Worm (Caenorhabditis elegans) whole organism, late embryonic: ENCODE data around the gene gly-5.

Experiments used
- C08G9.2 ChIP-seq: sonication (generic microtip); optimal IDR thresholded peaks from 2 replicates; lab custom pipeline; 2016; ENCODE audit warnings: mild to moderate bottlenecking, missing genetic modification characterization, moderate library complexity, missing compliant biosample characterization
- T23F11.4 ChIP-seq: fragments of 200-800 bp; sonication (Bioruptor generic); optimal IDR thresholded peaks from 2 replicates; lab custom pipeline; 2018; ENCODE audit warnings: mild to moderate bottlenecking, missing genetic modification characterization, missing compliant biosample characterization
- Y22D7AL.16 ChIP-seq: sonication (generic microtip); optimal IDR thresholded peaks from 2 replicates; lab custom pipeline; 2016; ENCODE audit warnings: missing genetic modification characterization, missing compliant biosample characterization
- ceh-14 ChIP-seq: sonication (generic microtip); optimal IDR thresholded peaks from 2 replicates; lab custom pipeline; 2016; ENCODE audit warnings: missing genotype, missing genetic modification characterization, missing compliant biosample characterization
- ceh-18 ChIP-seq: sonication (generic microtip); optimal IDR thresholded peaks from 2 replicates; lab custom pipeline; 2016; ENCODE audit warnings: missing genetic modification characterization, missing compliant biosample characterization
- ceh-24 ChIP-seq: sonication (generic microtip); optimal IDR thresholded peaks from 2 replicates; lab custom pipeline; 2016; ENCODE audit warnings: mild to moderate bottlenecking, missing genetic modification characterization, missing compliant biosample characterization
- ceh-31 ChIP-seq: sonication (generic microtip); optimal IDR thresholded peaks from 2 replicates; lab custom pipeline; 2016; ENCODE audit warnings: missing genetic modification characterization, missing compliant biosample characterization
- ceh-48 ChIP-seq: sonication (generic microtip); optimal IDR thresholded peaks from 2 replicates; lab custom pipeline; 2016; ENCODE audit warnings: missing genetic modification characterization, inconsistent platforms, missing compliant biosample characterization
- che-1 ChIP-seq: sonication (generic microtip); optimal IDR thresholded peaks from 2 replicates; lab custom pipeline; 2016; ENCODE audit warnings: mild to moderate bottlenecking, missing genetic modification characterization, missing compliant biosample characterization
- dve-1 ChIP-seq: sonication (generic microtip); optimal IDR thresholded peaks from 2 replicates; lab custom pipeline; 2017; ENCODE audit warnings: antibody characterized with exemption, mild to moderate bottlenecking, missing genetic modification characterization, missing compliant biosample characterization
- elt-4 ChIP-seq: sonication (generic microtip); optimal IDR thresholded peaks from 2 replicates; lab custom pipeline; 2016; ENCODE audit warnings: missing genetic modification characterization, missing compliant biosample characterization
- eyg-1 ChIP-seq: sonication (generic microtip); optimal IDR thresholded peaks from 2 replicates; lab custom pipeline; 2016; ENCODE audit warnings: missing genotype, missing genetic modification characterization, missing compliant biosample characterization
- fax-1 ChIP-seq: sonication (generic microtip); optimal IDR thresholded peaks from 2 replicates; lab custom pipeline; 2016; ENCODE audit warnings: missing genotype, missing genetic modification characterization, missing compliant biosample characterization
- gmeb-2 ChIP-seq: sonication (generic microtip); optimal IDR thresholded peaks from 2 replicates; lab custom pipeline; 2016; ENCODE audit warnings: missing genetic modification characterization, inconsistent platforms, missing compliant biosample characterization
- hlh-13 ChIP-seq: fragments of 200-800 bp; sonication (Bioruptor generic); optimal IDR thresholded peaks from 2 replicates; lab custom pipeline; 2018; ENCODE audit warnings: mild to moderate bottlenecking, missing genetic modification characterization, missing compliant biosample characterization
- hlh-30 ChIP-seq: sonication (generic microtip); optimal IDR thresholded peaks from 2 replicates; lab custom pipeline; 2017; ENCODE audit warnings: antibody characterized with exemption, missing genetic modification characterization, missing compliant biosample characterization; ENCODE audit not compliant: insufficient read depth
- lin-11 ChIP-seq: fragments of 200-800 bp; sonication (Bioruptor generic); optimal IDR thresholded peaks from 2 replicates; lab custom pipeline; 2018; ENCODE audit warnings: mild to moderate bottlenecking, missing genetic modification characterization, missing compliant biosample characterization
- madf-2 ChIP-seq: sonication (generic microtip); optimal IDR thresholded peaks from 2 replicates; lab custom pipeline; 2017; ENCODE audit warnings: missing genetic modification characterization, missing compliant biosample characterization
- nfya-1 ChIP-seq: sonication (generic microtip); optimal IDR thresholded peaks from 2 replicates; lab custom pipeline; 2017; ENCODE audit warnings: missing genetic modification characterization, mild to moderate bottlenecking, missing compliant biosample characterization, antibody characterized with exemption, moderate library complexity
- nhr-232 ChIP-seq: sonication (generic microtip); optimal IDR thresholded peaks from 2 replicates; lab custom pipeline; 2016; ENCODE audit warnings: missing genetic modification characterization, missing compliant biosample characterization
- pat-9 ChIP-seq: fragments of 200-800 bp; sonication (Bioruptor generic); optimal IDR thresholded peaks from 2 replicates; lab custom pipeline; 2018; ENCODE audit warnings: mild to moderate bottlenecking, missing genetic modification characterization, moderate library complexity, missing compliant biosample characterization
- pax-1 ChIP-seq: fragments of 150-350 bp; optimal IDR thresholded peaks from 2 replicates; lab custom pipeline; 2014; ENCODE audit warnings: missing biosample characterization, missing genetic modification characterization
- pqm-1 ChIP-seq: sonication (generic microtip); optimal IDR thresholded peaks from 2 replicates; lab custom pipeline; 2016; ENCODE audit warnings: missing genetic modification characterization, missing compliant biosample characterization
- pros-1 ChIP-seq: fragments of 150-350 bp; optimal IDR thresholded peaks from 2 replicates; lab custom pipeline; 2014; ENCODE audit warnings: missing biosample characterization, missing genetic modification reagents, missing genetic modification characterization
- ref-2 ChIP-seq: sonication (generic microtip); optimal IDR thresholded peaks from 2 replicates; lab custom pipeline; 2016; ENCODE audit warnings: missing genetic modification characterization, missing compliant biosample characterization
- rnt-1 ChIP-seq: sonication (generic microtip); optimal IDR thresholded peaks from 2 replicates; lab custom pipeline; 2016; ENCODE audit warnings: missing genetic modification characterization, missing compliant biosample characterization
- sox-4 ChIP-seq: sonication (generic microtip); optimal IDR thresholded peaks from 2 replicates; lab custom pipeline; 2017; ENCODE audit warnings: mild to moderate bottlenecking, missing genetic modification characterization, inconsistent platforms, missing compliant biosample characterization
- syd-9 ChIP-seq: sonication (generic microtip); optimal IDR thresholded peaks from 2 replicates; lab custom pipeline; 2016; ENCODE audit warnings: mild to moderate bottlenecking, missing genetic modification characterization, moderate library complexity, missing compliant biosample characterization
- tbx-2 ChIP-seq: sonication (generic microtip); optimal IDR thresholded peaks from 2 replicates; lab custom pipeline; 2016; ENCODE audit warnings: missing genetic modification characterization, missing compliant biosample characterization
- tbx-7 ChIP-seq: sonication (generic microtip); optimal IDR thresholded peaks from 2 replicates; lab custom pipeline; 2016; ENCODE audit warnings: missing genotype, missing genetic modification characterization, missing compliant biosample characterization
- ttx-3 ChIP-seq: sonication (generic microtip); optimal IDR thresholded peaks from 2 replicates; lab custom pipeline; 2016; ENCODE audit warnings: missing genetic modification reagents, missing genetic modification characterization, missing compliant biosample characterization
- unc-3 ChIP-seq, 2 experiments: fragments of 200-800 bp in 1 of 2; sonication (Bioruptor generic) in 1 of 2; sonication (generic microtip) in 1 of 2; conservative IDR thresholded peaks in 1 of 2; optimal IDR thresholded peaks in 1 of 2; 2 replicates each; pipeline versions ENCODE4 v1.3.6 to Lab custom; 2016 to 2022; ENCODE audit warnings: missing compliant biosample characterization in 2 of 2, missing genetic modification characterization in 2 of 2, missing genetic modification reagents in 1 of 2
- unc-42 ChIP-seq: sonication (generic microtip); optimal IDR thresholded peaks from 2 replicates; lab custom pipeline; 2016; ENCODE audit warnings: missing genotype, missing genetic modification characterization, missing compliant biosample characterization
- unc-55 ChIP-seq: sonication (generic microtip); optimal IDR thresholded peaks from 2 replicates; lab custom pipeline; 2017; ENCODE audit warnings: missing biosample characterization, missing genetic modification reagents, missing genetic modification characterization
- ztf-16 ChIP-seq: sonication (generic microtip); optimal IDR thresholded peaks from 2 replicates; lab custom pipeline; 2017; ENCODE audit warnings: missing genetic modification characterization, missing compliant biosample characterization

The gly-5 gene

DNA sequence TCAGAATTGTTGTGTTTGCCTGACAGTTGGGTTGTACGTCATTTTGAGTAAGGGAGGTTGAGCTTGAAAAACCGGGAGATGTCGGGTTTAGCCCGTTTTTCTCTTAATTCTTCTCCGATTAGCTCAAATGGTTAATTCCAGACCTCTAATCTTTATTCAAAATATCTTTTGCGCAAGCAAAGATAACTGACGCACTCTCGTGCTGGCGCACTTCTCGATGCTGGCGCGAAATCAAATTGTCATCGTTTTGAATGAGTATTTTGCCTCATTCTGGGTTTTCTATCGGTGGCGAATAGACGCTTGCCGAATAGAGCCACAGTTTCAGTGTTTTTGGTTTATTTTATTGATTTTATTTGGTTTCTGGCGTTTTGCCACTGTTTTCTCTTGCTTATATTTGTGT, 26.6 kb upstream of the gly-5 start:
- TF ChIP-seq nhr-232 (tag; lab: Kevin White, UChicago): no peak
- TF ChIP-seq unc-42 (tag; lab: Kevin White, UChicago): peak; percentile 15
- TF ChIP-seq gmeb-2: peak; percentile 22

DNA sequence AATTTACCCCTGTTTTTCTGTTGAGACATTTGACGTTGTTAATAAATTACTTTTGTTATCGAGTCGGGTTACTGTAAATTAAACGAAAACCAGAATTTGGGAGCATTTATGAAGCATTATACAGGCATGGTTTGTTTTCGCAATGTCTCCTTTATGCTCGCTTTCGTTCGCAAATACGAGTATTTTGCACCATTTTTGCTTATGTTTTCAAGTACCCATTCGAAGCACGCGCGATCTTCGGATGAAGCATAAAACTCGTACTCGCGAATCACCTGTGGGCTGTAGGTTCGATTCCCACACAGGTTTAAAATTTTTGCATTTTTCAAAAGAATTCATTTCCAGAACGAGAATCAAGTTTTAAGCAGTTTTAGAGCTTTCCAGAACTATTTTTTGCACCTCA, 22.3 kb upstream of the gly-5 start:
- TF ChIP-seq che-1 (tag; lab: Kevin White, UChicago): no peak
- no peak for TF ChIP-seq ztf-16 (tag; lab: Kevin White, UChicago)
- no peak for TF ChIP-seq pqm-1 (tag; lab: Kevin White, UChicago)
- no peak for TF ChIP-seq ttx-3 (tag; lab: Kevin White, UChicago)
- no peak for TF ChIP-seq Y22D7AL.16
- TF ChIP-seq T23F11.4 (GFP tag; lab: Kevin White, UChicago): no peak
- TF ChIP-seq C08G9.2 (tag; lab: Kevin White, UChicago): no peak
- no peak for TF ChIP-seq lin-11 (tag; lab: Kevin White, UChicago)
- TF ChIP-seq nhr-232 (tag; lab: Kevin White, UChicago): no peak
- TF ChIP-seq eyg-1 (tag; lab: Kevin White, UChicago): no peak
- TF ChIP-seq rnt-1: no peak
- TF ChIP-seq unc-42 (tag; lab: Kevin White, UChicago): no peak
- no peak for TF ChIP-seq unc-3 (GFP tag; conservative IDR thresholded peaks at IDR 0.05; lab: Robert Waterston, UW)
- TF ChIP-seq unc-3 (tag; optimal IDR thresholded peaks at IDR 0.05; lab: Kevin White, UChicago): no peak
- TF ChIP-seq madf-2 (tag; lab: Kevin White, UChicago): no peak
- no peak for TF ChIP-seq ref-2 (tag; lab: Kevin White, UChicago)
- TF ChIP-seq nfya-1 (tag; lab: Kevin White, UChicago): no peak
- TF ChIP-seq elt-4 (tag; lab: Kevin White, UChicago): no peak
- no peak for TF ChIP-seq ceh-14 (tag; lab: Kevin White, UChicago)

DNA sequence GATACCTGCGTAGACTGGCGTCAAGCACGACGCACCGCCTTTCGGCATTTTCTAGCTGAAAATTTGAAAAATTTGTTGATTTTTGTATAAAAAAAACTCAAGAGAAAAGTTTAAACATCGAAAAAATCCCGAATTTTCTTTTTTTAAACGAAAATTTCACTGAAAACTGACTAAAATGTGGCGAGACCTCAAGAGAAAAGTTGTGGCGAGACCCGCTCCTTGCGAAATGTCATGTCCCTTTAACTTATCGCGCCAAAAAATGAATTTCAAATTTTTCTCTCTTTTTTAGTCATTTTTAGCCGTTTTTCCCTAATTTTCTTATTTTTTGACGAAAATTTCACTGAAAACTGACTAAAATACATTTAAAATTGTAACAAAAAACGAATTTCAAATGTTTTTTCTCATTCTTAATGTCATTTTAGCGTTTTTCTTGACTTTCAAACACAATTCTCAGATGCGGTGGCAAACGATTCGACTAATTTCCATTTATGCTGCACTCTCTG, 17.7 kb upstream of the gly-5 start, which contains the start of the genes snpc-1.2 and Y39E4B.5:
TSS of gene snpc-1.2 (minus strand) at position 78 of the 503 bp plus-strand sequence.
TSS of gene Y39E4B.5 (plus strand) at position 453 of the 503 bp plus-strand sequence.
- TF ChIP-seq sox-4 (tag; lab: Kevin White, UChicago): no peak
- no peak for TF ChIP-seq unc-55
- TF ChIP-seq, all 69 proteins: peak for 0

DNA sequence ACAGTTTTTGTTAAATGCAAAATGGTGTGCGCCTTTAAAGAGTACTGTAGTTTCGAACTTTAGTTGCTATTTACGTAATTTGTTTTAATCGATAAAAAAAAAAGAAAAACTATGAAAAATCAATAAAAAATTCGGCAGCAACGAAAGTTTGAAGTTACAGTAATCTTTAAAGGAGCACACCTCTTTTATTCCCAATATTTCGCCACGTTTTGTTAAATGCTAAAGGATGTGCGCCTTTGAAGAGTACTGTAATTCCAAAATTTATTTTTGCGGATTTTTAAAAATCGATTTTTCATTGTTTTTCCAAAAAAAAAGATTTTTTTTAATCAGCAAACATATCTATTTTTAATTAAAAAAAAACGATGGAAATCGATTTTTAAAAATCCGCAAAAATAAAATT, 13.5 kb upstream of the gly-5 start:
- TF ChIP-seq unc-3 (GFP tag; conservative IDR thresholded peaks at IDR 0.05; lab: Robert Waterston, UW) (no peak), unc-3 (tag; optimal IDR thresholded peaks at IDR 0.05; lab: Kevin White, UChicago) (no peak), dve-1 (tag; lab: Kevin White, UChicago) (no peak)

DNA sequence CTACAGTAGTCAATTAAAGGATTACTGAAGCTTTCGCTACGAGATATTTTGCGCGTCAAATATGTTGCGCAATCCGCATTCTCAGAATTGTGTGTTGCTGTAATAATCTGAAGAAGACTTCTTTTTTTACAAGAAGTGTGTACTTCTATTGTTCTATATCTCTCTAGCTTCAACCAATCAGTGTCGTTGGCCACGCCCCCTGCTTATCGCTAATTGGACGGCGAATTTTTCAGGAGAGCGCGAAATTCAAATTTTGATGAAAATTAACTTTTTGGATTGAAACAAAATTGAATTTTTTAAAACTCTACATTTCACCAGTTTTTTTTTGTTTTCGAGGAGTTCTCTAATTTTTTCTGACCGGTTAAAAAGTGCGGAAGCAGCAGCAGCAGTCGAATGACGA, 10.3 kb upstream of the gly-5 start:
- TF ChIP-seq fax-1 (tag; lab: Kevin White, UChicago) (no peak), nfya-1 (tag; lab: Kevin White, UChicago) (peak; percentile 75), hlh-13 (no peak), ceh-18 (tag; lab: Kevin White, UChicago) (no peak), pqm-1 (tag; lab: Kevin White, UChicago) (no peak)

DNA sequence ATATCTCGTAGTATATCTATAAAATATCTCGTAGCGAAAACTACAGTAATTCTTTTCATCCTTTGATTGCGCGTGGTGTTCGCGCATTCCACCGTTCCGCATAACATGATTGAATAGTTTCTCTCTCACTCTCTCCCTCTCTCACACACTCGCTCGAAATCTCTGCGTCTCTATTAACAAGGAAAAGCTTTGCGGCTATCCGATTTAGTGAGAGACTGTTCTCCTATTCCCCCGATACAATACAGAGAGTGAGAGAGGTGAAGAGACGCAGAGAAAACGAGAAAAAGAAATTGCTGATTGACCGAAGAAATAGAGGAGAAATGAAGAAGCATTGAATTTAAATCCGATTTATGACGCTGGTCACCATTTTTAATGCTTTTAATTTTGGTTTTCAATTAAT, 5.2 kb upstream of the gly-5 start:
- TF ChIP-seq syd-9 (tag; lab: Kevin White, UChicago): no peak
- TF ChIP-seq pat-9 (tag; lab: Kevin White, UChicago): no peak
- peak; percentile 50 for TF ChIP-seq pros-1 (tag; lab: Kevin White, UChicago)
- no peak for TF ChIP-seq tbx-7
- TF ChIP-seq nfya-1 (tag; lab: Kevin White, UChicago): peak; percentile 63
- TF ChIP-seq ztf-16 (tag; lab: Kevin White, UChicago): peak; percentile 13
- peak; percentile 44 for TF ChIP-seq dve-1 (tag; lab: Kevin White, UChicago)
- TF ChIP-seq tbx-2 (tag; lab: Kevin White, UChicago): peak; percentile 47
- TF ChIP-seq rnt-1: peak; percentile 58
- TF ChIP-seq pax-1 (tag; lab: Kevin White, UChicago): peak; percentile 93
- TF ChIP-seq ceh-24 (tag; lab: Kevin White, UChicago): no peak
- peak; percentile 36 for TF ChIP-seq ref-2 (tag; lab: Kevin White, UChicago)
- peak; percentile 33 for TF ChIP-seq ceh-31 (tag; lab: Kevin White, UChicago)
- TF ChIP-seq ceh-48 (tag; lab: Kevin White, UChicago): no peak
- no peak for TF ChIP-seq hlh-30 (tag; lab: Kevin White, UChicago)
